Worm (Caenorhabditis elegans) whole organism, young adult: ENCODE data around the gene W05B10.4.

Experiments used
- B0019.2 ChIP-seq: fragments of 200-800 bp; sonication (Bioruptor generic); conservative IDR thresholded peaks from 2 replicates; pipeline ENCODE4 v1.3.6; 2022; ENCODE audit warnings: missing genetic modification reagents, missing genetic modification characterization, missing compliant biosample characterization
- D2030.7 ChIP-seq: fragments of 200-800 bp; sonication (Bioruptor generic); IDR thresholded peaks from 2 replicates; pipeline ENCODE4 v1.3.6; 2022; ENCODE audit warnings: missing genetic modification reagents, missing genetic modification characterization, missing compliant biosample characterization
- F10E7.11 ChIP-seq: sonication (generic microtip); optimal IDR thresholded peaks from 2 replicates; lab custom pipeline; 2017; ENCODE audit warnings: mild to moderate bottlenecking, missing genetic modification characterization, moderate library complexity, missing compliant biosample characterization
- F22D6.2 ChIP-seq: sonication (generic microtip); optimal IDR thresholded peaks from 2 replicates; lab custom pipeline; 2016; ENCODE audit warnings: mild to moderate bottlenecking, missing genetic modification characterization, missing compliant biosample characterization
- F33H1.4 ChIP-seq: fragments of 200-800 bp; sonication (Bioruptor generic); IDR thresholded peaks from 2 replicates; pipeline ENCODE4 v1.3.6; 2022; ENCODE audit warnings: missing genetic modification reagents, missing genetic modification characterization, missing compliant biosample characterization
- F55B11.4 ChIP-seq: sonication (generic microtip); optimal IDR thresholded peaks from 2 replicates; lab custom pipeline; 2016; ENCODE audit warnings: missing compliant biosample characterization, missing genetic modification characterization, borderline replicate concordance; ENCODE audit not compliant: insufficient read depth
- F57A8.1 ChIP-seq: fragments of 200-800 bp; sonication (Bioruptor generic); optimal IDR thresholded peaks from 2 replicates; lab custom pipeline; 2018; ENCODE audit warnings: mild to moderate bottlenecking, missing genetic modification characterization, moderate library complexity, missing compliant biosample characterization
- T26A5.8 ChIP-seq: sonication (generic microtip); optimal IDR thresholded peaks from 2 replicates; lab custom pipeline; 2016; ENCODE audit warnings: missing genetic modification characterization, missing compliant biosample characterization
- attf-5 ChIP-seq: fragments of 200-800 bp; sonication (Bioruptor generic); optimal IDR thresholded peaks from 2 replicates; lab custom pipeline; 2018; ENCODE audit warnings: mild to moderate bottlenecking, missing genetic modification characterization, missing compliant biosample characterization
- ccch-3 ChIP-seq: fragments of 200-800 bp; sonication (Bioruptor generic); optimal IDR thresholded peaks from 2 replicates; lab custom pipeline; 2018; ENCODE audit warnings: mild to moderate bottlenecking, missing genetic modification characterization, missing compliant biosample characterization
- cebp-1 ChIP-seq, 2 experiments: fragments of 200-800 bp in 1 of 2; sonication (Bioruptor generic) in 1 of 2; sonication (generic microtip) in 1 of 2; IDR thresholded peaks in 1 of 2; optimal IDR thresholded peaks in 1 of 2; 2 replicates each; pipeline versions ENCODE4 v1.3.6 to Lab custom; 2017 to 2022; ENCODE audit warnings: missing compliant biosample characterization in 2 of 2, missing genetic modification characterization in 2 of 2, mild to moderate bottlenecking in 1 of 2, missing genetic modification reagents in 1 of 2, moderate library complexity in 1 of 2
- ceh-79 ChIP-seq: sonication (generic microtip); optimal IDR thresholded peaks from 2 replicates; lab custom pipeline; 2017; ENCODE audit warnings: mild to moderate bottlenecking, missing genetic modification characterization, missing compliant biosample characterization
- ceh-91 ChIP-seq: fragments of 200-800 bp; sonication (Bioruptor generic); IDR thresholded peaks from 2 replicates; pipeline ENCODE4 v1.3.6; 2022; ENCODE audit warnings: missing genetic modification reagents, missing genetic modification characterization, missing compliant biosample characterization
- dox-1 ChIP-seq: fragments of 200-800 bp; sonication (Bioruptor generic); IDR thresholded peaks from 2 replicates; pipeline ENCODE4 v1.3.6; 2022; ENCODE audit warnings: missing genetic modification reagents, missing genetic modification characterization, missing compliant biosample characterization
- egl-44 ChIP-seq: fragments of 200-800 bp; sonication (Bioruptor generic); IDR thresholded peaks from 2 replicates; pipeline ENCODE4 v1.3.6; 2022; ENCODE audit warnings: missing genetic modification reagents, missing genetic modification characterization, missing compliant biosample characterization
- ets-4 ChIP-seq: fragments of 200-800 bp; sonication (Bioruptor generic); optimal IDR thresholded peaks from 2 replicates; lab custom pipeline; 2018; ENCODE audit warnings: mild to moderate bottlenecking, missing genetic modification characterization, missing compliant biosample characterization
- him-1 ChIP-seq: sonication (generic microtip); optimal IDR thresholded peaks from 2 replicates; lab custom pipeline; 2016; ENCODE audit warnings: missing genotype, missing genetic modification reagents, missing genetic modification characterization, missing compliant biosample characterization
- hlh-12 ChIP-seq: sonication (generic microtip); optimal IDR thresholded peaks from 2 replicates; lab custom pipeline; 2016; ENCODE audit warnings: missing genetic modification characterization, missing compliant biosample characterization
- hlh-26 ChIP-seq: fragments of 200-800 bp; sonication (Bioruptor generic); conservative IDR thresholded peaks from 2 replicates; pipeline ENCODE4 v1.3.6; 2022; ENCODE audit warnings: missing genetic modification reagents, missing genetic modification characterization, missing compliant biosample characterization
- lin-26 ChIP-seq: fragments of 200-800 bp; sonication (Bioruptor generic); IDR thresholded peaks from 2 replicates; pipeline ENCODE4 v1.3.6; 2022; ENCODE audit warnings: missing genetic modification reagents, missing genetic modification characterization, missing compliant biosample characterization
- lin-40 ChIP-seq: sonication (generic microtip); optimal IDR thresholded peaks from 2 replicates; lab custom pipeline; 2016; ENCODE audit warnings: missing genetic modification characterization, mild to moderate bottlenecking, missing compliant biosample characterization, missing genotype, missing genetic modification reagents
- lsl-1 ChIP-seq: fragments of 200-800 bp; sonication (Bioruptor generic); optimal IDR thresholded peaks from 2 replicates; lab custom pipeline; 2018; ENCODE audit warnings: mild to moderate bottlenecking, missing genetic modification characterization, moderate library complexity, missing compliant biosample characterization
- lsy-27 ChIP-seq: sonication (generic microtip); optimal IDR thresholded peaks from 2 replicates; lab custom pipeline; 2017; ENCODE audit warnings: missing genetic modification characterization, mild to moderate bottlenecking, missing compliant biosample characterization, antibody characterized with exemption, missing genotype, borderline replicate concordance; ENCODE audit not compliant: insufficient read depth
- madf-6 ChIP-seq: fragments of 200-800 bp; sonication (Bioruptor generic); IDR thresholded peaks from 2 replicates; pipeline ENCODE4 v1.3.6; 2022; ENCODE audit warnings: missing genetic modification reagents, missing genetic modification characterization, missing compliant biosample characterization
- madf-8 ChIP-seq: fragments of 200-800 bp; sonication (Bioruptor generic); conservative IDR thresholded peaks from 2 replicates; pipeline ENCODE4 v1.3.6; 2022; ENCODE audit warnings: missing genetic modification reagents, missing genetic modification characterization, missing compliant biosample characterization
- mcd-1 ChIP-seq: fragments of 200-800 bp; sonication (Bioruptor generic); IDR thresholded peaks from 2 replicates; pipeline ENCODE4 v1.3.6; 2022; ENCODE audit warnings: missing genetic modification reagents, missing genetic modification characterization, missing compliant biosample characterization
- mes-4 ChIP-seq: sonication (generic microtip); optimal IDR thresholded peaks from 2 replicates; lab custom pipeline; 2016; ENCODE audit warnings: missing genotype, missing genetic modification characterization, missing compliant biosample characterization
- nhr-120 ChIP-seq: fragments of 200-800 bp; sonication (Bioruptor generic); IDR thresholded peaks from 2 replicates; pipeline ENCODE4 v1.3.6; 2022; ENCODE audit warnings: missing genetic modification characterization, missing compliant biosample characterization
- nhr-80 ChIP-seq: sonication (generic microtip); optimal IDR thresholded peaks from 2 replicates; lab custom pipeline; 2016; ENCODE audit warnings: missing genetic modification characterization, missing compliant biosample characterization
- snpc-1.3 ChIP-seq: sonication (generic microtip); optimal IDR thresholded peaks from 2 replicates; lab custom pipeline; 2017; ENCODE audit warnings: missing genetic modification characterization, mild to moderate bottlenecking, missing compliant biosample characterization, antibody characterized with exemption, moderate library complexity, missing genotype, missing genetic modification reagents; ENCODE audit not compliant: insufficient read depth
- snpc-3.4 ChIP-seq: sonication (generic microtip); optimal IDR thresholded peaks from 2 replicates; lab custom pipeline; 2017; ENCODE audit warnings: missing genetic modification characterization, mild to moderate bottlenecking, missing compliant biosample characterization, antibody characterized with exemption, moderate library complexity, missing genotype, missing genetic modification reagents
- xnd-1 ChIP-seq: sonication (generic microtip); optimal IDR thresholded peaks from 2 replicates; lab custom pipeline; 2016; ENCODE audit warnings: missing genotype, missing genetic modification reagents, missing genetic modification characterization, missing compliant biosample characterization

Gene W05B10.4

DNA sequence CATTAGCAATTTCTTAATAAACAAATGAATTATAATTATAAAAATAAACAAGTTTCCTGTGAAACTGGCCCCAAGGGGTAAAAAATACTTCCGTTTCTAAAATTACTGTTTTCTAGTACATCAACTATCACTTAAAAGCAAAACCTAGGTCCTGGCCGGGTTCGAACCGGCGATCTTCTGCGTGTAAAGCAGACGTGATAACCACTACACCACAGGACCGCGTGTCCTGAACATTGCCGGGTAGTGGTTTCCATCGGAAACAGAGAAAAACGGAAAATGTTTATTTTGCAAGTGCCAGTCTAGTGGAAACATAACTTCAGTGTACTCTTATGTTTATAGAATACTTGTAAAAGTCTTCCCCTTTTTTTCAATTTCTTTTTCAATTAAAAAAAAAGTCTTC lies 15.2 kb downstream of the W05B10.4 start (continued):
- TF ChIP-seq lsy-27 (tag; lab: Kevin White, UChicago): no peak
- TF ChIP-seq lin-26 (GFP tag; lab: Robert Waterston, UW): no peak; the same call in 1 of the 2 replicates
- no peak for TF ChIP-seq ceh-79 (tag; lab: Kevin White, UChicago)

DNA sequence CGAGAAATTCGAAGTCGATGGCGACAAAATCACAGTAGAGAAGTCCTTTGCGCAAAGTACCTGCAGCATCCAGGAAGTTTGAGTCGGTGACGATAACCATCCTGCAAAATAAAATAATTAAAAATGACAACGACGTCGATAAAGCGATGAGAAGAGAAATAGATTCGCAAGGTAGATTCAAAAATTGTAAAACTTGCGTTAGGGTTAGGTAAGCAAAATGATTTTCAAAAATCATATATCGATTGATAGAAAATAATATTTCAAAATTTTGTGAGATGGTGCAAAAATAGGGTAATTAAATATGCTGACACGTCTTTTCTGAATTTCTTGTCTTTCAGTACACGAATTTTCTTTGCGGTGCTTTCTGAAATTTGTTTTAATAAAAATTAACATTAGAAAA lies 27.1 kb downstream of the W05B10.4 start, which contains the start of gene parn-1:
parn-1 (minus strand) TSS at position 101 of the 400 bp plus-strand sequence.
- TF ChIP-seq hlh-26 (GFP tag; lab: Robert Waterston, UW) (no peak), F57A8.1 (no peak), T26A5.8 (tag; lab: Kevin White, UChicago) (no peak), F33H1.4 (GFP tag; lab: Robert Waterston, UW) (no peak)

DNA sequence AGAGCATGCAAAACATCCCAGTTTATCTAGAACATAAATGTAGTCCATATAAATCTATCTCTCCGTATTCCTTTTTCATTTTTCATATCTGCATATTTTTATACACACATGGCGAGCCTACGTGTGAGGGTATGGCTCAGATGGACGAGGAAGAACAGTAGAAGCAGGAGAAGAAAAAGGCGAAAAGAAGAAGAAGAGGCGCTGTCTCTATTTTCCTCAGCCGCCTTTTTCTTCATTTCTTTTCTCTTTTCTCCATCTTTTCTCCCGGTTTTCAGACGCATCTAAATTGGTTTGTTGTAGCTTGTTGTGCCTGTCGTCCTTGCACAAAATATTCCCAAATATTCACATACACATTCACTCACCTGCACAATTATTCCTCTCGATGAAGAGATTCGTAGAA lies 27.9 kb downstream of the W05B10.4 start, which contains the start of gene K10C8.4:
K10C8.4 (plus strand) TSS at position 301 of the 400 bp plus-strand sequence.
- no peak for TF ChIP-seq B0019.2 (GFP tag; lab: Robert Waterston, UW)
- no peak for TF ChIP-seq hlh-26 (GFP tag; lab: Robert Waterston, UW)
- TF ChIP-seq egl-44 (GFP tag; lab: Robert Waterston, UW): no peak
- no peak for TF ChIP-seq F10E7.11
- TF ChIP-seq, all 124 proteins: peak for 0

DNA sequence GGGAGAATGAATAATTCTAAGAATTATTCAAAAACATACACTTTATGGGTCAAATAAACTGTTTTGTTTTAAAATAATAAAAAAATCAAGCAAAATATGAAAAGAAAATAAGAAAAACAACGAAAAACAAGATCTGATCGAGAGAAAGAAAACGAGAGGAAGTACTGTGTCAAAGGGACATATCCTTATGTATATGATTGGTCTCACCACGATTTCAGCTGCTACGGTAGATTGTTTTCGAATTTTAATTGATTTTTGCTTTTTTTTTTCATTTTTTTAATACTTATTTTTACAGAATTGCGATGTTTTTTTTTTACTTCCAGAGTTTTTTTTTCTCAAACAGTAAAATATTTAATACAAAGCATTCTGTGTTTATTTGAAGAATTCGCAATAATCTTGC lies 28.8 kb downstream of the W05B10.4 start:
- TF ChIP-seq hlh-12 (no peak), lsl-1 (GFP tag; lab: Kevin White, UChicago) (peak; percentile 93), dox-1 (GFP tag; lab: Robert Waterston, UW) (peak; percentile 40; the same call in 1 of the 2 replicates), D2030.7 (peak; percentile 70), ceh-91 (GFP tag; lab: Robert Waterston, UW) (peak; percentile 35; the same call in 1 of the 2 replicates), snpc-3.4 (tag; lab: Kevin White, UChicago) (peak; percentile 0), snpc-1.3 (tag; lab: Kevin White, UChicago) (peak; percentile 18), F33H1.4 (GFP tag; lab: Robert Waterston, UW) (peak; percentile 91), him-1 (tag; lab: Kevin White, UChicago) (no peak), madf-6 (GFP tag; lab: Robert Waterston, UW) (peak; percentile 87), madf-8 (GFP tag; lab: Robert Waterston, UW) (peak; percentile 63), attf-5 (GFP tag; lab: Kevin White, UChicago) (no peak), F22D6.2 (tag; lab: Kevin White, UChicago) (no peak), xnd-1 (tag; lab: Kevin White, UChicago) (peak; percentile 75)

DNA sequence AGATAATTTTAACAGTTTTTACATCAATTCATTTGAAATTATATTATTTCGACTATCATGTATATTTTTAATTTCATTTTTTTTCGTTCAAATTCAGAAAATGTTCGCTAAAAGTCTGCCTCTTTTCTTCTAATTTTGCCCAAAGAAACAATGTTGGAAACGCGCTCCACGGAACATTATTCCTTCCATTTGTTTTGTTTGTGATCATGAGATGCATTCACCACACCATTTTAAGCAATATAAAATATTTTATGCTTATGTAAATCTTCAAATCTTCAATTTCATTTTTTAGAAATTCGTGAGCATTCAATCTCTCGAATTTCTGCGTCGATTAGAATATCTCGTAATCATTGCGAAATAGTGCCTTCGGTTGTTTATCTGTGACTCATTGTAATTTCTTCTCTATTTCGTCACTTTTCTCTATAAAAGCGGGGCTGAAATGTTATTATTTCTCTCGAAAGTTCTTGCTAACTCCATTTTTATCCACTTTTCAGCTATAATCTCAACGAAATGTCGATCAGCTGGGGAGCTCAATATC lies 29.4 kb downstream of the W05B10.4 start, which contains the start of gene istr-1:
istr-1 (plus strand) TSS at position 495 of the 538 bp plus-strand sequence.
- no peak for TF ChIP-seq lin-40 (tag; lab: Kevin White, UChicago)
- TF ChIP-seq attf-5 (GFP tag; lab: Kevin White, UChicago): peak; percentile 44
- TF ChIP-seq nhr-120 (GFP tag; lab: Robert Waterston, UW): no peak
- no peak for TF ChIP-seq F55B11.4 (tag; lab: Kevin White, UChicago)
- TF ChIP-seq cebp-1 (GFP tag; IDR thresholded peaks at IDR 0.05; lab: Robert Waterston, UW): peak; percentile 92
- peak; percentile 98 for TF ChIP-seq cebp-1 (tag; optimal IDR thresholded peaks at IDR 0.05; lab: Kevin White, UChicago)
- TF ChIP-seq ccch-3 (GFP tag; lab: Kevin White, UChicago): no peak
- TF ChIP-seq nhr-80 (tag; lab: Kevin White, UChicago): peak; percentile 23
- no peak for TF ChIP-seq ets-4 (GFP tag; lab: Kevin White, UChicago)
- TF ChIP-seq mes-4 (tag; lab: Kevin White, UChicago): no peak
- TF ChIP-seq mcd-1 (GFP tag; lab: Robert Waterston, UW): 0 out of 2 replicates have a peak, but pooled peaks have one; percentile 29
